Worm (Caenorhabditis elegans) whole organism, L4 larva: ENCODE results near the gene C50B6.1.

Source experiments
- D1046.2 ChIP-seq: fragments of 200-800 bp; sonication (Bioruptor generic); IDR thresholded peaks from 2 replicates; pipeline ENCODE4 v1.3.6; 2022; ENCODE audit warnings: missing genetic modification characterization, missing compliant biosample characterization
- F26F4.8 ChIP-seq: fragments of 200-800 bp; sonication (Bioruptor generic); conservative IDR thresholded peaks from 2 replicates; pipeline ENCODE4 v1.3.6; 2022; ENCODE audit warnings: missing genetic modification characterization, missing compliant biosample characterization
- F49E8.2 ChIP-seq: sonication (generic microtip); optimal IDR thresholded peaks from 2 replicates; lab custom pipeline; 2016; ENCODE audit warnings: missing compliant biosample characterization, mild to moderate bottlenecking, missing genetic modification characterization, borderline replicate concordance
- Y5F2A.4 ChIP-seq: fragments of 200-800 bp; sonication (Bioruptor generic); optimal IDR thresholded peaks from 2 replicates; lab custom pipeline; 2018; ENCODE audit warnings: mild to moderate bottlenecking, missing genetic modification characterization, missing compliant biosample characterization
- aha-1 ChIP-seq: fragments of 150-350 bp; peaks from one replicate; lab custom pipeline; 2014; ENCODE audit warnings: missing biosample characterization, missing genetic modification characterization
- aly-2 ChIP-seq: sonication (generic microtip); optimal IDR thresholded peaks from 2 replicates; lab custom pipeline; 2018; ENCODE audit warnings: missing biosample characterization, missing genetic modification characterization
- ceh-20 ChIP-seq: fragments of 200-800 bp; sonication (Bioruptor generic); IDR thresholded peaks from 2 replicates; pipeline ENCODE4 v1.3.6; 2022; ENCODE audit warnings: missing genetic modification reagents, missing genetic modification characterization, missing compliant biosample characterization
- ces-1 ChIP-seq: fragments of 150-350 bp; sonication (generic microtip); optimal IDR thresholded peaks from 4 replicates; lab custom pipeline; 2014; ENCODE audit warnings: missing biosample characterization, missing genetic modification reagents, missing genetic modification characterization
- ctbp-1 ChIP-seq: fragments of 200-800 bp; sonication (Bioruptor generic); IDR thresholded peaks from 2 replicates; pipeline ENCODE4 v1.3.6; 2022; ENCODE audit warnings: missing genetic modification reagents, missing genetic modification characterization, missing compliant biosample characterization
- daf-16 ChIP-seq, 3 experiments: sonication (generic microtip); optimal IDR thresholded peaks; 2 replicates each; lab custom pipeline; 2016 to 2017; ENCODE audit warnings: missing genetic modification characterization in 3 of 3, missing genetic modification reagents in 3 of 3, mild to moderate bottlenecking in 2 of 3, missing compliant biosample characterization in 2 of 3, missing biosample characterization in 1 of 3, moderate library complexity in 1 of 3
- dmd-9 ChIP-seq: fragments of 200-800 bp; sonication (Bioruptor generic); IDR thresholded peaks from 2 replicates; pipeline ENCODE4 v1.3.6; 2022; ENCODE audit warnings: missing genetic modification reagents, missing genetic modification characterization, missing compliant biosample characterization
- egl-43 ChIP-seq: fragments of 200-800 bp; sonication (Bioruptor generic); IDR thresholded peaks from 2 replicates; pipeline ENCODE4 v1.3.6; 2022; ENCODE audit warnings: missing genetic modification reagents, missing genetic modification characterization, missing compliant biosample characterization
- fkh-10 ChIP-seq: fragments of 150-350 bp; optimal IDR thresholded peaks from 2 replicates; lab custom pipeline; 2014; ENCODE audit warnings: missing biosample characterization, missing genetic modification reagents, missing genetic modification characterization
- lin-1 ChIP-seq: fragments of 200-800 bp; sonication (Bioruptor generic); IDR thresholded peaks from 2 replicates; pipeline ENCODE4 v1.3.6; 2022; ENCODE audit warnings: missing genetic modification reagents, missing genetic modification characterization, missing compliant biosample characterization
- lsy-2 ChIP-seq, 2 experiments: fragments of 150-350 bp in 1 of 2; sonication (generic microtip) in 1 of 2; optimal IDR thresholded peaks; 2 replicates each; lab custom pipeline; 2014 to 2017; ENCODE audit warnings: missing biosample characterization in 2 of 2, missing genetic modification characterization in 2 of 2
- madf-5 ChIP-seq, 2 experiments: fragments of 200-800 bp; sonication (Bioruptor generic); IDR thresholded peaks; 2 replicates each; pipeline ENCODE4 v1.3.6; 2022; ENCODE audit warnings: missing compliant biosample characterization in 2 of 2, missing genetic modification characterization in 2 of 2
- mxl-2 ChIP-seq: fragments of 200-800 bp; sonication (Bioruptor generic); conservative IDR thresholded peaks from 2 replicates; pipeline ENCODE4 v1.3.6; 2022; ENCODE audit warnings: missing genetic modification reagents, missing genetic modification characterization, missing compliant biosample characterization
- nhr-11 ChIP-seq: fragments of 150-350 bp; optimal IDR thresholded peaks from 2 replicates; lab custom pipeline; 2014; ENCODE audit warnings: missing biosample characterization, missing genetic modification characterization
- nhr-48 ChIP-seq: sonication (generic microtip); optimal IDR thresholded peaks from 2 replicates; lab custom pipeline; 2016; ENCODE audit warnings: mild to moderate bottlenecking, missing genetic modification characterization, missing compliant biosample characterization
- nhr-6 ChIP-seq: fragments of 150-350 bp; optimal IDR thresholded peaks from 2 replicates; lab custom pipeline; 2014; ENCODE audit warnings: missing biosample characterization, missing genetic modification characterization
- php-3 ChIP-seq: fragments of 200-800 bp; sonication (Bioruptor generic); IDR thresholded peaks from 2 replicates; pipeline ENCODE4 v1.3.6; 2022; ENCODE audit warnings: missing genetic modification reagents, missing genetic modification characterization, missing compliant biosample characterization
- pqm-1 ChIP-seq: sonication (generic microtip); optimal IDR thresholded peaks from 2 replicates; lab custom pipeline; 2017; ENCODE audit warnings: missing biosample characterization, missing genetic modification characterization
- set-16 ChIP-seq: fragments of 200-800 bp; sonication (Bioruptor generic); IDR thresholded peaks from 2 replicates; pipeline ENCODE4 v1.3.6; 2022; ENCODE audit warnings: missing genetic modification reagents, missing genetic modification characterization, missing compliant biosample characterization
- skn-1 ChIP-seq: fragments of 150-350 bp; optimal IDR thresholded peaks from 2 replicates; lab custom pipeline; 2014; ENCODE audit warnings: missing biosample characterization, missing genetic modification characterization
- snpc-4 ChIP-seq: fragments of 150-350 bp; optimal IDR thresholded peaks from 2 replicates; lab custom pipeline; 2014; ENCODE audit warnings: missing biosample characterization, missing genetic modification characterization
- spr-1 ChIP-seq: sonication (generic microtip); optimal IDR thresholded peaks from 2 replicates; lab custom pipeline; 2016; ENCODE audit warnings: mild to moderate bottlenecking, missing genetic modification characterization, missing compliant biosample characterization
- tag-97 ChIP-seq: fragments of 200-800 bp; sonication (Bioruptor generic); IDR thresholded peaks from 2 replicates; pipeline ENCODE4 v1.3.6; 2022; ENCODE audit warnings: missing genetic modification characterization, missing compliant biosample characterization
- unc-62 ChIP-seq, 3 experiments: fragments of 150-350 bp in 1 of 3; sonication (generic microtip); optimal IDR thresholded peaks in 2 of 3; peaks in 1 of 3; 1 replicate in 1 of 3; 2 replicates in 2 of 3; lab custom pipeline; 2014 to 2017; ENCODE audit warnings: missing biosample characterization in 3 of 3, missing genetic modification characterization in 3 of 3, missing genetic modification reagents in 3 of 3, missing genotype in 1 of 3
- zfp-3 ChIP-seq: fragments of 200-800 bp; sonication (Bioruptor generic); conservative IDR thresholded peaks from 2 replicates; pipeline ENCODE4 v1.3.6; 2022; ENCODE audit warnings: missing genetic modification reagents, missing genetic modification characterization, missing compliant biosample characterization

Gene C50B6.1

DNA sequence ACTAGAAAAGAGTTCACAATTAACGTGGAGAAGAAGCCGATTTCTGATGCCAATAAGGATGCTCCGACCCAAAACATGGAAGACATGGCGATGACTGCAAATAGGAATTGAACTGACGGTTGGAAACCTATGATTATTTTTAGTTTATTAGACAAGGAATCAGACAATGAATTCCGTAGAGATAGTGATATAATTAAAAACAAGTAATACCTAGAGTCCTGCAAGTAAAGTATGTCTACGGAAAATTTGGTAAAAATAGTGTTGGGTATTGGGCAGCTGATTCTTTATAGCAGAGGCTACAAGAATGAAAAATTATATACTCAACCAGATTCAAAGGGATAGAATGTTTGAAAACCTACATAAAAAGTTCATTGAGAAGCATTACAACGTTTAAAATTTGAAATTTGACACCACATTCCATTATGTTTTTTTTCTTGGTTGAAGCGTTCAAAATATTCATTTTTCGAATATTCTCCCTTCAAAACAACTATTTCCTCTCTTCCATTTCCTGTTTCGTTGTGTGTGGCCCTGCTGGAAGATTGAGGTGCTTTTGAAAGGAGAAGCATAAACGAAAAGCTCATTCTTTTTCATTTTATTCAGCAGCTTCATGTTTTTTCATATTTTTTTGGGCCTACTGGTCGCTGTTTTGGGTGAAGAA lies 31.0 kb downstream of the C50B6.1 start, which contains the start of the genes str-4 and lgc-48:
Gene str-4 (minus strand): TSS at position 101 of the 658 bp plus-strand sequence.
Gene lgc-48 (plus strand): TSS at position 608 of the 658 bp plus-strand sequence.
- TF ChIP-seq unc-62 (GFP tag; optimal IDR thresholded peaks at IDR 0.05 in 1 of 2; lab: Kevin White, UChicago) (peak in 1 of 2 experiments; percentile 11), unc-62 (tag; optimal IDR thresholded peaks at IDR 0.05; lab: Kevin White, UChicago) (no peak), F49E8.2 (no peak)

DNA sequence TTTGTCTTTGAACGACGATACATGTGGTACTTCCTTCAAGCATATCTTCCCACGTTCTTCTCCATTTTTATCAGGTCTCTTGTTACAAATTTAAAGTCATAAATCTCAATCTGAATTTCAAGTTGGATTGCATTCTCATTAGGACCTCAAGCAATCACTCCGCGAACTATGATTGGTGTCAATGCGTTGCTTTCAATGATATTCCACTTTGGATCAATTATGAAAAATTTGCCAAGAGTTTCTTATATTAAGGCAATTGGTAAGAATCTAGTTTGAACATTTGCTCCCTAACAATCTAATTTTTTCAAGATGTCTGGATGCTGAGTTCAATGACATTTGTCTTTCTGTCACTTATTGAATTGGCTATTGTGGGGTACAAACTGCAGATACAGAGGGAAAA lies 33.5 kb downstream of the C50B6.1 start:
- no peak for TF ChIP-seq pqm-1 (tag; lab: Kevin White, UChicago)
- TF ChIP-seq unc-62 (GFP tag; optimal IDR thresholded peaks at IDR 0.05 in 1 of 2; lab: Kevin White, UChicago): peak in 1 of 2 experiments; percentile 94
- no peak for TF ChIP-seq unc-62 (tag; optimal IDR thresholded peaks at IDR 0.05; lab: Kevin White, UChicago)

DNA sequence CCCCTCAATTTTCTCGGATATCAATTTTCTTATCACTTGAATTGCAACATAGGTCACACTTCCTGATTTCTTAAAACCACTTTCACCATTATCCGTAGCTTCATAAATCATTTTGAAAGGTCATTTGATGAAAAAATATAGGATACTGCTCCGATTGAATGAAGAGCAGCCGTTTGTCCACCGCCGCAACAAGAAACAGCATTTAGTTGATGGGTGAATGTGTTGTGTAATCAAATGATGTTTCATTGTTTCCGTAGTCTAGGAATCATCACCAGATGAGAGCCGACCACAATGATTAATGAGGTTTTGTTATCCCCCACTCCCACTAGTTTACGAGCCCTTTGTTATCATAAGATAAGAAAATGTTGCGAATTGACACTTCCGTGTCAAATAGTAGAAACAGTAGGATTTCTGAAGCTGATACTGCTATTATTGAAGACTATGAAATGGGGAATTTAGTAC lies 37.2 kb downstream of the C50B6.1 start, which contains the start of gene twk-43:
Gene twk-43 (plus strand): TSS at position 412 of the 462 bp plus-strand sequence.
- TF ChIP-seq tag-97 (GFP tag; lab: Robert Waterston, UW) (no peak), zfp-3 (GFP tag; lab: Robert Waterston, UW) (no peak), pqm-1 (tag; lab: Kevin White, UChicago) (no peak), F26F4.8 (GFP tag; lab: Robert Waterston, UW) (no peak), nhr-11 (tag; lab: Kevin White, UChicago) (peak; percentile 26), set-16 (GFP tag; lab: Robert Waterston, UW) (no peak), snpc-4 (no peak), php-3 (GFP tag; lab: Robert Waterston, UW) (0 out of 2 replicates have a peak, but pooled peaks have one; percentile 37), nhr-48 (tag; lab: Kevin White, UChicago) (no peak), D1046.2 (GFP tag; lab: Robert Waterston, UW) (no peak), ces-1 (GFP tag; lab: Kevin White, UChicago) (no peak), daf-16 (GFP tag; optimal IDR thresholded peaks at IDR 0.05; lab: Kevin White, UChicago) (peak in 1 of 2 experiments; percentile 44), daf-16 (tag; optimal IDR thresholded peaks at IDR 0.05; lab: Kevin White, UChicago) (no peak), Y5F2A.4 (GFP tag; lab: Kevin White, UChicago) (no peak), aly-2 (no peak), spr-1 (tag; lab: Kevin White, UChicago) (no peak), aha-1 (tag; lab: Kevin White, UChicago) (no peak), nhr-6 (tag; lab: Kevin White, UChicago) (no peak), unc-62 (GFP tag; optimal IDR thresholded peaks at IDR 0.05 in 1 of 2; lab: Kevin White, UChicago) (peak in 1 of 2 experiments; percentile 78), unc-62 (tag; optimal IDR thresholded peaks at IDR 0.05; lab: Kevin White, UChicago) (no peak)

DNA sequence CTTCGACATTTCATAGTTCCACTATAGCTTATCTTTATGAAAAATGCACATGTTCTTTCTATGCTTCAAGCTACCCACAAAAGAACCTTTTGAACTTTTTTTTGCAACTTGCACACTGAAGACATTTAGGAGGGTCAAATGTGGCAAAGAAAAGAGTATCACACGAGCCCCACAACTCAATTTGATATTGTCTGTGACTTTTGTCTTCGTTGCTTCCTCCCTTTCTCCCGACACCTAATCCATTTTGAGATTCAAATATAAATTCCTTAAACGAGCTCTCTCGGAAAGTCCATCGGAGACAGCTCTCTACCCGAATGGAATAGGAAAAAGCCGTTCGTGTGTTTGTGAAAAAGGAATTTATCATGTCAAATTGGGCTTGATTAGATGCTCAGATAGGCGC lies 41.6 kb downstream of the C50B6.1 start:
- TF ChIP-seq aha-1 (tag; lab: Kevin White, UChicago) (no peak), fkh-10 (GFP tag; lab: Kevin White, UChicago) (peak; percentile 11)

DNA sequence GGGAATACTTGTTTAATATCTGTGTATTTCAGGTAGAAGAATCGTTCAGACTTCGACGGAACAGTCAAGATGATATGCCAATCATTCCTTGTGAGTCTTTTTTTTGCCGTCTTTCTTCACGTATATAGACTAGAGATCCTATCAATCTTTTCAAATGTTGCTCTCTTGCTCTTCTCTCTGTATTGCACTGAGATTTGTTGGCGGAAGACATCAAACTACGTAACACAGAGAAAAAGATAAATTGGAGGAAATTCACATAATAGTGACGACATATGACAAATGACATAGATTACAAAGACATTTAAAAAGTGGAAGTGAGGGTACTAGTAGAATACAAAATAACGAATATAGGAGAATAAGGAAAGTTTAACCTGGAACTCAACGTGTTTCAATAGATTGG lies 43.1 kb downstream of the C50B6.1 start:
- TF ChIP-seq php-3 (GFP tag; lab: Robert Waterston, UW): no peak
- peak; percentile 71 for TF ChIP-seq ceh-20 (GFP tag; lab: Robert Waterston, UW)
- no peak for TF ChIP-seq egl-43 (GFP tag; lab: Robert Waterston, UW)
- TF ChIP-seq madf-5 (GFP tag; IDR thresholded peaks at IDR 0.05; lab: Robert Waterston, UW): no peak
- TF ChIP-seq unc-62 (GFP tag; optimal IDR thresholded peaks at IDR 0.05 in 1 of 2; lab: Kevin White, UChicago): peak in 1 of 2 experiments; percentile 99
- no peak for TF ChIP-seq unc-62 (tag; optimal IDR thresholded peaks at IDR 0.05; lab: Kevin White, UChicago)
- no peak for TF ChIP-seq skn-1 (tag; lab: Kevin White, UChicago)
- no peak for TF ChIP-seq mxl-2
- TF ChIP-seq dmd-9 (GFP tag; lab: Robert Waterston, UW): no peak
- no peak for TF ChIP-seq ctbp-1
- TF ChIP-seq nhr-11 (tag; lab: Kevin White, UChicago): no peak
- TF ChIP-seq zfp-3 (GFP tag; lab: Robert Waterston, UW): no peak
- peak in 1 of 2 experiments; percentile 30 for TF ChIP-seq lsy-2 (tag; optimal IDR thresholded peaks at IDR 0.05; lab: Kevin White, UChicago)
- no peak for TF ChIP-seq nhr-48 (tag; lab: Kevin White, UChicago)
- no peak for TF ChIP-seq lin-1
